Worm (Caenorhabditis elegans) whole organism, midembryonic: Measurements from ENCODE around the gene C06A1.3.

Experiments used
- T22C8.4 ChIP-seq: fragments of 200-800 bp; sonication (Bioruptor generic); IDR thresholded peaks from 2 replicates; pipeline ENCODE4 v1.3.6; 2022; ENCODE audit warnings: missing genetic modification characterization, missing compliant biosample characterization
- cog-1 ChIP-seq: sonication (generic microtip); optimal IDR thresholded peaks from 2 replicates; lab custom pipeline; 2016; ENCODE audit warnings: missing genetic modification characterization, missing compliant biosample characterization
- flt-1 ChIP-seq: fragments of 200-800 bp; sonication (Bioruptor generic); IDR thresholded peaks from 2 replicates; pipeline ENCODE4 v1.3.6; 2022; ENCODE audit warnings: missing genetic modification characterization, missing compliant biosample characterization
- klf-2 ChIP-seq: fragments of 200-800 bp; sonication (Bioruptor generic); conservative IDR thresholded peaks from 2 replicates; pipeline ENCODE4 v1.3.6; 2022; ENCODE audit warnings: missing genetic modification reagents, missing genetic modification characterization, missing compliant biosample characterization
- med-1 ChIP-seq: sonication (generic microtip); optimal IDR thresholded peaks from 2 replicates; lab custom pipeline; 2017; ENCODE audit warnings: missing genetic modification characterization, mild to moderate bottlenecking, missing compliant biosample characterization, antibody characterized with exemption, missing genetic modification reagents; ENCODE audit not compliant: insufficient read depth
- ref-1 ChIP-seq: fragments of 200-800 bp; sonication (Bioruptor generic); conservative IDR thresholded peaks from 2 replicates; pipeline ENCODE4 v1.3.6; 2022; ENCODE audit warnings: missing genetic modification reagents, missing genetic modification characterization, missing compliant biosample characterization
- tab-1 ChIP-seq: fragments of 200-800 bp; sonication (Bioruptor generic); IDR thresholded peaks from 2 replicates; pipeline ENCODE4 v1.3.6; 2022; ENCODE audit warnings: missing genetic modification characterization, missing compliant biosample characterization
- ztf-23 ChIP-seq: fragments of 200-800 bp; sonication (Bioruptor generic); IDR thresholded peaks from 2 replicates; pipeline ENCODE4 v1.3.6; 2022; ENCODE audit warnings: missing genetic modification reagents, missing genetic modification characterization, missing compliant biosample characterization
- ztf-29 ChIP-seq: fragments of 200-800 bp; sonication (Bioruptor generic); IDR thresholded peaks from 2 replicates; pipeline ENCODE4 v1.3.6; 2022; ENCODE audit warnings: missing genetic modification reagents, missing genetic modification characterization, missing compliant biosample characterization

The C06A1.3 gene

ce11 chrII:10607238-10607961 is 35.3 kb downstream of the C06A1.3 start, which contains the start of gene ccm-3:
Gene ccm-3 (minus strand): TSS chrII:10607275.
- no peak for TF ChIP-seq med-1 (GFP tag; lab: Kevin White, UChicago)
- TF ChIP-seq klf-2 (GFP tag; lab: Robert Waterston, UW) = no peak
- TF ChIP-seq ref-1 (GFP tag; lab: Robert Waterston, UW) = no peak
- TF ChIP-seq flt-1 (GFP tag; lab: Robert Waterston, UW) = no peak
- no peak for TF ChIP-seq ztf-29 (GFP tag; lab: Robert Waterston, UW)
- no peak for TF ChIP-seq ztf-23
- no peak for TF ChIP-seq tab-1
- no peak for TF ChIP-seq T22C8.4 (GFP tag; lab: Robert Waterston, UW)
- no peak for TF ChIP-seq cog-1 (tag; lab: Kevin White, UChicago)

- TF ChIP-seq ztf-29 (GFP tag; lab: Robert Waterston, UW) = no peak
- TF ChIP-seq med-1 (GFP tag; lab: Kevin White, UChicago) = no peak
- TF ChIP-seq ref-1 (GFP tag; lab: Robert Waterston, UW) = no peak
- no peak for TF ChIP-seq T22C8.4 (GFP tag; lab: Robert Waterston, UW)
- no peak for TF ChIP-seq tab-1
- TF ChIP-seq klf-2 (GFP tag; lab: Robert Waterston, UW) = no peak
- no peak for TF ChIP-seq ztf-23
- TF ChIP-seq cog-1 (tag; lab: Kevin White, UChicago) = no peak
- no peak for TF ChIP-seq flt-1 (GFP tag; lab: Robert Waterston, UW)
Observed at ce11 chrII:10608821-10609220, 36.8 kb downstream of the C06A1.3 start.

ce11 chrII:10612743-10613142 is 40.7 kb downstream of the C06A1.3 start, which contains the start of gene C14A4.12:
Gene C14A4.12 (plus strand): TSS chrII:10613043.
- TF ChIP-seq tab-1 (no peak), med-1 (GFP tag; lab: Kevin White, UChicago) (no peak), klf-2 (GFP tag; lab: Robert Waterston, UW) (no peak), cog-1 (tag; lab: Kevin White, UChicago) (no peak), ztf-29 (GFP tag; lab: Robert Waterston, UW) (no peak), ref-1 (GFP tag; lab: Robert Waterston, UW) (no peak), flt-1 (GFP tag; lab: Robert Waterston, UW) (no peak), T22C8.4 (GFP tag; lab: Robert Waterston, UW) (no peak), ztf-23 (no peak)

- no peak for TF ChIP-seq cog-1 (tag; lab: Kevin White, UChicago)
- TF ChIP-seq ztf-29 (GFP tag; lab: Robert Waterston, UW) = no peak
- TF ChIP-seq tab-1 = no peak
- no peak for TF ChIP-seq ztf-23
Observed at ce11 chrII:10618157-10618556, 46.1 kb downstream of the C06A1.3 start, which contains the start of gene C14A4.13. Gene C14A4.13 (plus strand): TSS chrII:10618457.

ce11 chrII:10621965-10622364 is 49.9 kb downstream of the C06A1.3 start, which contains the start of gene cutl-9:
Gene cutl-9 (plus strand): TSS chrII:10622265.
- TF ChIP-seq med-1 (GFP tag; lab: Kevin White, UChicago) = no peak
- TF ChIP-seq flt-1 (GFP tag; lab: Robert Waterston, UW) = no peak
- no peak for TF ChIP-seq ref-1 (GFP tag; lab: Robert Waterston, UW)
